Worm (Caenorhabditis elegans) whole organism, young adult: ENCODE results near the gene lips-15.

Experiments
- F33H1.4 ChIP-seq: fragments of 200-800 bp; sonication (Bioruptor generic); IDR thresholded peaks from 2 replicates; pipeline ENCODE4 v1.3.6; 2022; ENCODE audit warnings: missing genetic modification reagents, missing genetic modification characterization, missing compliant biosample characterization
- atf-7 ChIP-seq: sonication (generic microtip); optimal IDR thresholded peaks from 2 replicates; lab custom pipeline; 2017; ENCODE audit warnings: mild to moderate bottlenecking, missing genetic modification characterization, missing compliant biosample characterization
- hsf-1 ChIP-seq: fragments of 200-800 bp; sonication (Bioruptor generic); IDR thresholded peaks from 2 replicates; pipeline ENCODE4 v1.3.6; 2022; ENCODE audit warnings: missing genetic modification reagents, missing genetic modification characterization, missing compliant biosample characterization
- repo-1 ChIP-seq: sonication (generic microtip); optimal IDR thresholded peaks from 2 replicates; lab custom pipeline; 2017; ENCODE audit warnings: mild to moderate bottlenecking, missing genetic modification characterization, missing compliant biosample characterization
- unc-62 ChIP-seq: fragments of 150-350 bp; optimal IDR thresholded peaks from 2 replicates; lab custom pipeline; 2014; ENCODE audit warnings: missing biosample characterization, missing genetic modification reagents, missing genetic modification characterization

DNA sequence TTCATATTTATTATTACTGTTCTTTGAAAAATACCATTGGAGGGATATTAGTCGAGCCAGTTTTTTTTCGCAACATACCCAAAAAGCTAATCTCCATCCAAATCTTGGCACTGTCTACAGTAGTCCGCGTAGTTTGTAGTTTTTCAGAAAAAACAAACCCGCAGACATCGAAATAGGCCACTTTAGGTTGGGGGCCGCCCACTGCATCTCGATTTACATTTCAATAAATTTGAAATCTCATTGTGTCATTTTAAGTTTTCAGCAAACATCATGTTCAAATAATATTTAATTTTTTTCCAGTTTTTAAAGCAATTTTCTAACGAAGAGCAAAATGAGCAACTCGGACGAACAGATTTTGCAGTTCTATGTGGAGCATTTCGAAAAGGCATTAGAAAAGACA, 36.2 kb downstream of the lips-15 start, which contains the start of gene nhr-235:
- TF ChIP-seq hsf-1: no peak
- TF ChIP-seq repo-1: no peak
- no peak for TF ChIP-seq atf-7 (tag; lab: Kevin White, UChicago)
- TF ChIP-seq F33H1.4 (GFP tag; lab: Robert Waterston, UW): no peak
- no peak for TF ChIP-seq unc-62 (GFP tag; lab: Kevin White, UChicago)
